Fruit fly (Drosophila melanogaster) whole organism, embryonic: ENCODE measurements around the gene Ugt316A1.
A peak's percentile ranks its signal among the peaks of the same experiment; 100 is the strongest.

Source experiments
- Atf-2 ChIP-seq: fragments of 200-800 bp; sonication (Bioruptor generic); optimal IDR thresholded peaks from 2 replicates; lab custom pipeline; 2016; ENCODE audit warnings: missing biosample characterization, missing genetic modification characterization
- BEAF-32 ChIP-seq: fragments of 200-800 bp; sonication (Bioruptor generic); optimal IDR thresholded peaks from 3 replicates; lab custom pipeline; 2017; ENCODE audit warnings: missing biosample characterization, missing genetic modification characterization, mild to moderate bottlenecking, moderate library complexity, missing genetic modification reagents
- CG12299 ChIP-seq: fragments of 200-800 bp; sonication (Bioruptor generic); optimal IDR thresholded peaks from 2 replicates; lab custom pipeline; 2018; ENCODE audit warnings: missing biosample characterization, mild to moderate bottlenecking, missing genetic modification characterization
- CG12744 ChIP-seq: fragments of 200-800 bp; sonication (Bioruptor generic); optimal IDR thresholded peaks from 2 replicates; lab custom pipeline; 2016; ENCODE audit warnings: missing biosample characterization, missing genetic modification characterization
- CG13287 ChIP-seq: fragments of 200-800 bp; sonication (Bioruptor generic); IDR thresholded peaks from 2 replicates; pipeline ENCODE4 v1.3.6; 2022; ENCODE audit warnings: missing biosample characterization, missing genetic modification characterization; ENCODE audit not compliant: partially characterized antibody
- CG13894 ChIP-seq: fragments of 200-800 bp; sonication (Bioruptor generic); optimal IDR thresholded peaks from 3 replicates; lab custom pipeline; 2018; ENCODE audit warnings: missing biosample characterization, mild to moderate bottlenecking, missing genetic modification characterization, moderate library complexity
- CG15514 ChIP-seq: fragments of 200-800 bp; sonication (Bioruptor generic); optimal IDR thresholded peaks from 3 replicates; lab custom pipeline; 2017; ENCODE audit warnings: missing biosample characterization, missing genetic modification characterization, mild to moderate bottlenecking, moderate library complexity, missing genetic modification reagents
- CG1647 ChIP-seq: fragments of 200-800 bp; sonication (Bioruptor generic); optimal IDR thresholded peaks from 3 replicates; lab custom pipeline; 2016; ENCODE audit warnings: missing biosample characterization, missing genetic modification characterization
- CG17186 ChIP-seq: fragments of 200-800 bp; sonication (Bioruptor generic); optimal IDR thresholded peaks from 3 replicates; lab custom pipeline; 2017; ENCODE audit warnings: missing biosample characterization, missing genetic modification reagents, missing genetic modification characterization
- CG18262 ChIP-seq: fragments of 200-800 bp; optimal IDR thresholded peaks from 3 replicates; lab custom pipeline; 2019; ENCODE audit warnings: missing biosample characterization, mild to moderate bottlenecking, missing genetic modification characterization, moderate library complexity
- CG18599 ChIP-seq: fragments of 200-800 bp; sonication (Bioruptor generic); optimal IDR thresholded peaks from 3 replicates; lab custom pipeline; 2017; ENCODE audit warnings: missing biosample characterization, missing genetic modification characterization, mild to moderate bottlenecking, moderate library complexity, missing genetic modification reagents
- CG30431 ChIP-seq: fragments of 200-800 bp; sonication (Bioruptor generic); optimal IDR thresholded peaks from 2 replicates; lab custom pipeline; 2017; ENCODE audit warnings: missing biosample characterization, missing genetic modification characterization
- CG6765 ChIP-seq: fragments of 200-800 bp; sonication (Bioruptor generic); optimal IDR thresholded peaks from 3 replicates; lab custom pipeline; 2017; ENCODE audit warnings: missing biosample characterization, mild to moderate bottlenecking, missing genetic modification characterization
- CG8281 ChIP-seq: fragments of 200-800 bp; sonication (Bioruptor generic); optimal IDR thresholded peaks from 2 replicates; lab custom pipeline; 2018; ENCODE audit warnings: missing biosample characterization, mild to moderate bottlenecking, missing genetic modification characterization, moderate library complexity
- CG9215 ChIP-seq: fragments of 200-800 bp; sonication (Bioruptor generic); IDR thresholded peaks from 2 replicates; pipeline ENCODE4 v1.3.6; 2022; ENCODE audit warnings: missing biosample characterization, missing genetic modification characterization
- CG9932 ChIP-seq: fragments of 200-800 bp; sonication (Bioruptor generic); IDR thresholded peaks from 2 replicates; pipeline ENCODE4 v1.3.6; 2022; ENCODE audit warnings: missing biosample characterization, missing genetic modification characterization
- Chrac-16 ChIP-seq: fragments of 200-800 bp; sonication (Bioruptor generic); optimal IDR thresholded peaks from 3 replicates; lab custom pipeline; 2016; ENCODE audit warnings: missing biosample characterization, missing genetic modification characterization
- D ChIP-seq, 2 experiments: fragments of 200-800 bp in 1 of 2; fragments of >200 bp in 1 of 2; sonication (Bioruptor generic) in 1 of 2; optimal IDR thresholded peaks; 2 replicates in 1 of 2; 3 replicates in 1 of 2; lab custom pipeline; 2017; ENCODE audit warnings: mild to moderate bottlenecking in 1 of 2, missing biosample characterization in 1 of 2, missing genetic modification characterization in 1 of 2, missing genetic modification reagents in 1 of 2
- Dip3 ChIP-seq: fragments of 200-800 bp; sonication (Bioruptor generic); optimal IDR thresholded peaks from 3 replicates; lab custom pipeline; 2016; ENCODE audit warnings: missing biosample characterization, missing genetic modification characterization
- HmgD ChIP-seq: fragments of 200-800 bp; sonication (Bioruptor generic); optimal IDR thresholded peaks from 3 replicates; lab custom pipeline; 2016; ENCODE audit warnings: missing biosample characterization, missing genetic modification characterization
- Mrtf ChIP-seq: fragments of 200-800 bp; sonication (Bioruptor generic); IDR thresholded peaks from 3 replicates; pipeline ENCODE4 v1.3.6; 2022; ENCODE audit warnings: missing biosample characterization, missing genetic modification characterization
- NFAT ChIP-seq: fragments of 200-800 bp; sonication (Bioruptor generic); IDR thresholded peaks from 2 replicates; pipeline ENCODE4 v1.3.6; 2022; ENCODE audit warnings: missing biosample characterization, missing genetic modification characterization
- NK7.1 ChIP-seq: fragments of 200-800 bp; sonication (Bioruptor generic); optimal IDR thresholded peaks from 3 replicates; lab custom pipeline; 2016; ENCODE audit warnings: missing biosample characterization, missing genetic modification characterization
- Scr ChIP-seq: fragments of 200-800 bp; sonication (Bioruptor generic); IDR thresholded peaks from 2 replicates; pipeline ENCODE4 v1.3.6; 2022; ENCODE audit warnings: missing biosample characterization, missing genetic modification characterization; ENCODE audit not compliant: partially characterized antibody
- Taf1 ChIP-seq: fragments of 200-800 bp; sonication (Bioruptor generic); IDR thresholded peaks from 2 replicates; pipeline ENCODE4 v1.3.6; 2022; ENCODE audit warnings: missing biosample characterization, missing genetic modification characterization
- Tbp ChIP-seq: fragments of >200 bp; optimal IDR thresholded peaks from 2 replicates; lab custom pipeline; 2018; ENCODE audit warnings: missing biosample characterization, missing genetic modification characterization
- Trl ChIP-seq, 3 experiments: fragments of >200 bp in 2 of 3; fragments of 200-800 bp in 1 of 3; sonication (Bioruptor generic) in 1 of 3; optimal IDR thresholded peaks; 2 replicates in 1 of 3; 3 replicates in 2 of 3; lab custom pipeline; 2016 to 2017; ENCODE audit warnings: missing biosample characterization in 1 of 3, missing genetic modification characterization in 1 of 3
- bsh ChIP-seq, 2 experiments: fragments of 200-800 bp; sonication (Bioruptor generic); optimal IDR thresholded peaks; 2 replicates each; lab custom pipeline; 2017 to 2018; ENCODE audit warnings: mild to moderate bottlenecking in 2 of 2, missing biosample characterization in 2 of 2, missing genetic modification characterization in 2 of 2, moderate library complexity in 1 of 2
- chif ChIP-seq, 2 experiments: fragments of 200-800 bp; sonication (Bioruptor generic); optimal IDR thresholded peaks; 3 replicates each; lab custom pipeline; 2016; ENCODE audit warnings: missing biosample characterization in 2 of 2, missing genetic modification characterization in 2 of 2
- crc ChIP-seq: fragments of 200-800 bp; sonication (Bioruptor generic); optimal IDR thresholded peaks from 2 replicates; lab custom pipeline; 2016; ENCODE audit warnings: missing biosample characterization, missing genetic modification characterization
- eyg ChIP-seq: fragments of 200-800 bp; sonication (Bioruptor generic); optimal IDR thresholded peaks from 3 replicates; lab custom pipeline; 2016; ENCODE audit warnings: missing biosample characterization, missing genetic modification characterization
- fd3F ChIP-seq: fragments of 200-800 bp; sonication (Bioruptor generic); optimal IDR thresholded peaks from 2 replicates; lab custom pipeline; 2018; ENCODE audit warnings: missing biosample characterization, mild to moderate bottlenecking, missing genetic modification characterization, moderate library complexity
- gro ChIP-seq: fragments of 200-800 bp; sonication (Bioruptor generic); optimal IDR thresholded peaks from 2 replicates; lab custom pipeline; 2016; ENCODE audit warnings: missing biosample characterization, missing genetic modification characterization
- gsb ChIP-seq: fragments of 200-800 bp; sonication (Bioruptor generic); IDR thresholded peaks from 2 replicates; pipeline ENCODE4 v1.3.6; 2022; ENCODE audit warnings: missing biosample characterization, missing genetic modification characterization
- hkb ChIP-seq, 2 experiments: fragments of 200-800 bp in 1 of 2; fragments of >200 bp in 1 of 2; sonication (Bioruptor generic) in 1 of 2; IDR thresholded peaks in 1 of 2; optimal IDR thresholded peaks in 1 of 2; 2 replicates each; pipeline versions ENCODE4 v1.3.6 to Lab custom; 2017 to 2022; ENCODE audit warnings: missing biosample characterization in 1 of 2, missing genetic modification characterization in 1 of 2
- insv ChIP-seq, 2 experiments: fragments of 200-800 bp; sonication (Bioruptor generic); optimal IDR thresholded peaks; 3 replicates each; lab custom pipeline; 2016 to 2018; ENCODE audit warnings: missing biosample characterization in 2 of 2, missing genetic modification characterization in 2 of 2
- kay ChIP-seq: fragments of 200-800 bp; sonication (Bioruptor generic); optimal IDR thresholded peaks from 2 replicates; lab custom pipeline; 2016; ENCODE audit warnings: missing biosample characterization, missing genetic modification characterization
- nom ChIP-seq: fragments of 200-800 bp; sonication (Bioruptor generic); optimal IDR thresholded peaks from 2 replicates; lab custom pipeline; 2017; ENCODE audit warnings: missing biosample characterization, missing genetic modification characterization, mild to moderate bottlenecking, moderate library complexity, missing genetic modification reagents
- pan ChIP-seq, 4 experiments: fragments of >200 bp in 3 of 4; fragments of 200-800 bp in 1 of 4; sonication (Bioruptor generic) in 1 of 4; optimal IDR thresholded peaks in 3 of 4; IDR thresholded peaks in 1 of 4; 2 replicates each; pipeline versions ENCODE4 v1.3.6 to Lab custom; 2017 to 2022; ENCODE audit warnings: missing biosample characterization in 2 of 4, missing genetic modification characterization in 2 of 4, mixed read lengths in 1 of 4
- phol ChIP-seq: fragments of 200-800 bp; sonication (Bioruptor generic); optimal IDR thresholded peaks from 3 replicates; lab custom pipeline; 2018; ENCODE audit warnings: missing biosample characterization, mild to moderate bottlenecking, missing genetic modification characterization, moderate library complexity
- psq ChIP-seq: fragments of 200-800 bp; sonication (Bioruptor generic); optimal IDR thresholded peaks from 2 replicates; lab custom pipeline; 2017; ENCODE audit warnings: missing biosample characterization, missing genetic modification characterization
- ro ChIP-seq: fragments of 200-800 bp; sonication (Bioruptor generic); IDR thresholded peaks from 2 replicates; pipeline ENCODE4 v1.3.6; 2022; ENCODE audit warnings: missing biosample characterization, missing genetic modification characterization
- slp2 ChIP-seq: fragments of 200-800 bp; sonication (Bioruptor generic); optimal IDR thresholded peaks from 2 replicates; lab custom pipeline; 2016; ENCODE audit warnings: missing biosample characterization, missing genetic modification characterization
- sr ChIP-seq: fragments of 200-800 bp; sonication (Bioruptor generic); IDR thresholded peaks from 3 replicates; pipeline ENCODE4 v1.3.6; 2022; ENCODE audit warnings: missing biosample characterization, missing genetic modification characterization
- stc ChIP-seq: fragments of 200-800 bp; sonication (Bioruptor generic); IDR thresholded peaks from 2 replicates; pipeline ENCODE4 v1.3.6; 2022; ENCODE audit warnings: missing biosample characterization, missing genetic modification characterization
- sug ChIP-seq: fragments of 200-800 bp; optimal IDR thresholded peaks from 2 replicates; lab custom pipeline; 2019; ENCODE audit warnings: missing biosample characterization, mild to moderate bottlenecking, missing genetic modification characterization, moderate library complexity
- tna ChIP-seq: fragments of 200-800 bp; sonication (Bioruptor generic); IDR thresholded peaks from 2 replicates; pipeline ENCODE4 v1.3.6; 2022; ENCODE audit warnings: missing biosample characterization, missing genetic modification characterization; ENCODE audit not compliant: partially characterized antibody
- vfl ChIP-seq: fragments of 200-800 bp; sonication (Bioruptor generic); optimal IDR thresholded peaks from 2 replicates; lab custom pipeline; 2016; ENCODE audit warnings: missing biosample characterization, missing genetic modification characterization
- z ChIP-seq: fragments of 200-800 bp; sonication (Bioruptor generic); IDR thresholded peaks from 3 replicates; pipeline ENCODE4 v1.3.6; 2022; ENCODE audit warnings: missing biosample characterization, missing genetic modification characterization

Gene Ugt316A1

dm6 chr3L:19042501-19042900 lies 20.1 kb downstream of the Ugt316A1 start (continued):
- TF ChIP-seq CG1647 (GFP tag; lab: Kevin White, UChicago) = no peak
- TF ChIP-seq phol (tag; lab: Kevin White, UChicago) = peak; percentile 95
- TF ChIP-seq pan (optimal IDR thresholded peaks at IDR 0.05; lab: Kevin White, UChicago) = no peak
- TF ChIP-seq pan (GFP tag; optimal IDR thresholded peaks at IDR 0.05 in 1 of 2, IDR thresholded peaks at IDR 0.05 in 1 of 2) = peak in 1 of 2 experiments; percentile 79
- TF ChIP-seq kay = peak; percentile 48
- TF ChIP-seq Dip3 = no peak
- no peak for TF ChIP-seq CG13894
- peak; percentile 63 for TF ChIP-seq CG8281 (tag; lab: Kevin White, UChicago)
- no peak for TF ChIP-seq BEAF-32 (GFP tag; lab: Kevin White, UChicago)
- TF ChIP-seq vfl (GFP tag; lab: Kevin White, UChicago) = peak; percentile 49
- TF ChIP-seq Atf-2 (GFP tag; lab: Kevin White, UChicago) = peak; percentile 4
- TF ChIP-seq CG9215 (GFP tag; lab: Robert Waterston, UW) = peak; percentile 33; the same call in 1 of the 2 replicates
- TF ChIP-seq CG12299 = peak; percentile 65
- no peak for TF ChIP-seq Scr
- no peak for TF ChIP-seq Trl (optimal IDR thresholded peaks at IDR 0.05; lab: Kevin White, UChicago)
- TF ChIP-seq Trl (GFP tag; optimal IDR thresholded peaks at IDR 0.05; lab: Kevin White, UChicago) = peak; percentile 9
- no peak for TF ChIP-seq CG13287 (GFP tag; lab: Robert Waterston, UW)
- no peak for TF ChIP-seq tna (GFP tag; lab: Robert Waterston, UW)
- TF ChIP-seq sr (GFP tag; lab: Robert Waterston, UW) = no peak
- TF ChIP-seq CG15514 (GFP tag; lab: Kevin White, UChicago) = peak; percentile 11
- TF ChIP-seq CG6765 (GFP tag; lab: Kevin White, UChicago) = no peak
- no peak for TF ChIP-seq HmgD (GFP tag; lab: Kevin White, UChicago)
- no peak for TF ChIP-seq CG9932 (GFP tag; lab: Robert Waterston, UW)
- no peak for TF ChIP-seq z (GFP tag; lab: Robert Waterston, UW)
- peak in 1 of 2 experiments; percentile 6 for TF ChIP-seq insv (GFP tag; optimal IDR thresholded peaks at IDR 0.05; lab: Kevin White, UChicago)
- peak; percentile 62 for TF ChIP-seq CG17186 (GFP tag; lab: Kevin White, UChicago)
- TF ChIP-seq CG18599 (GFP tag; lab: Kevin White, UChicago) = peak; percentile 77
- peak; percentile 92 for TF ChIP-seq nom (GFP tag; lab: Kevin White, UChicago)
- peak; percentile 82 to 92 for TF ChIP-seq bsh (GFP tag; optimal IDR thresholded peaks at IDR 0.05; lab: Kevin White, UChicago)
- TF ChIP-seq eyg (GFP tag; lab: Kevin White, UChicago) = no peak
- no peak for TF ChIP-seq NFAT (GFP tag; lab: Robert Waterston, UW)
- TF ChIP-seq chif (GFP tag; optimal IDR thresholded peaks at IDR 0.05; lab: Kevin White, UChicago) = peak; percentile 13 to 63
- TF ChIP-seq slp2 = peak; percentile 8
- TF ChIP-seq sug (tag; lab: Kevin White, UChicago) = peak; percentile 35
- peak; percentile 46 for TF ChIP-seq fd3F
- no peak for TF ChIP-seq CG12744 (GFP tag; lab: Kevin White, UChicago)
- TF ChIP-seq psq (GFP tag; lab: Kevin White, UChicago) = peak; percentile 26
- no peak for TF ChIP-seq gro (GFP tag; lab: Kevin White, UChicago)
- TF ChIP-seq gsb (GFP tag; lab: Robert Waterston, UW) = no peak
- peak; percentile 56 for TF ChIP-seq CG30431 (GFP tag; lab: Kevin White, UChicago)
- peak; percentile 69 for TF ChIP-seq Chrac-16 (GFP tag; lab: Kevin White, UChicago)
- no peak for TF ChIP-seq Tbp
- TF ChIP-seq Mrtf (GFP tag; lab: Robert Waterston, UW) = peak; percentile 50; the same call in 2 of the 3 replicates
- peak; percentile 80 for TF ChIP-seq stc (GFP tag; lab: Robert Waterston, UW)
- no peak for TF ChIP-seq crc (GFP tag; lab: Kevin White, UChicago)
- peak; percentile 97 for TF ChIP-seq CG18262
- TF ChIP-seq ro (GFP tag; lab: Robert Waterston, UW) = peak; percentile 42; the same call in 1 of the 2 replicates
- TF ChIP-seq Taf1 (GFP tag; lab: Robert Waterston, UW) = no peak
- no peak for TF ChIP-seq D (optimal IDR thresholded peaks at IDR 0.05; lab: Kevin White, UChicago)
- TF ChIP-seq D (GFP tag; optimal IDR thresholded peaks at IDR 0.05; lab: Kevin White, UChicago) = peak; percentile 91
- no peak for TF ChIP-seq NK7.1
- no peak for TF ChIP-seq hkb (optimal IDR thresholded peaks at IDR 0.05; lab: Kevin White, UChicago)
- peak; percentile 75 for TF ChIP-seq hkb (GFP tag; IDR thresholded peaks at IDR 0.05; lab: Robert Waterston, UW)
